Worm (Caenorhabditis elegans) whole organism, L1 larva: ENCODE measurements around the gene C54E10.6.

ENCODE experiments used
- ama-1 ChIP-seq: fragments of 150-350 bp; optimal IDR thresholded peaks from 2 replicates; lab custom pipeline; 2014
- efl-3 ChIP-seq: fragments of 200-800 bp; sonication (Bioruptor generic); optimal IDR thresholded peaks from 2 replicates; lab custom pipeline; 2018; ENCODE audit warnings: mild to moderate bottlenecking, missing genetic modification characterization, missing compliant biosample characterization
- mep-1 ChIP-seq: fragments of 150-350 bp; optimal IDR thresholded peaks from 2 replicates; lab custom pipeline; 2014; ENCODE audit warnings: missing biosample characterization, missing genetic modification characterization
- nhr-11 ChIP-seq: fragments of 150-350 bp; optimal IDR thresholded peaks from 2 replicates; lab custom pipeline; 2014; ENCODE audit warnings: missing biosample characterization, missing genetic modification characterization
- nhr-77 ChIP-seq: fragments of 150-350 bp; optimal IDR thresholded peaks from 2 replicates; lab custom pipeline; 2014; ENCODE audit warnings: missing biosample characterization, missing genetic modification characterization
- nhr-90 ChIP-seq: sonication (generic microtip); optimal IDR thresholded peaks from 2 replicates; lab custom pipeline; 2016; ENCODE audit warnings: mild to moderate bottlenecking, missing genetic modification characterization, missing compliant biosample characterization; ENCODE audit not compliant: poor library complexity
- skn-1 ChIP-seq: fragments of 150-350 bp; optimal IDR thresholded peaks from 2 replicates; lab custom pipeline; 2014; ENCODE audit warnings: missing biosample characterization, missing genetic modification characterization

- no peak for TF ChIP-seq nhr-90 (tag; lab: Kevin White, UChicago)
- TF ChIP-seq efl-3 (GFP tag; lab: Kevin White, UChicago) = no peak
- no peak for TF ChIP-seq skn-1
- no peak for TF ChIP-seq ama-1 (lab: Kevin White, UChicago)
- no peak for TF ChIP-seq nhr-77 (tag; lab: Kevin White, UChicago)
- no peak for TF ChIP-seq mep-1 (tag; lab: Kevin White, UChicago)
- TF ChIP-seq nhr-11 (tag; lab: Kevin White, UChicago) = no peak
These were observed 25.1 kb downstream of the C54E10.6 start, which contains the start of gene Y17D7B.10 for ce11 chrV:18783474-18783873.
